Fruit fly (Drosophila melanogaster): ENCODE measurements around the gene Rcd2.

- TF ChIP-seq Hr96 (GFP tag; optimal IDR thresholded peaks at IDR 0.05) (no peak), bab1 (GFP tag; optimal IDR thresholded peaks at IDR 0.05) (no peak), CG33017 (tag; optimal IDR thresholded peaks at IDR 0.05) (no peak), kay (GFP tag; ENCODE audit: borderline replicate concordance) (no peak), CG14711 (tag; optimal IDR thresholded peaks at IDR 0.05) (no peak), CG7101 (tag; optimal IDR thresholded peaks at IDR 0.05) (no peak), Mnt (GFP tag; optimal IDR thresholded peaks at IDR 0.05) (no peak), CG1620 (GFP tag; optimal IDR thresholded peaks at IDR 0.05) (no peak), Clk (GFP tag; optimal IDR thresholded peaks at IDR 0.05) (no peak), CG7045 (GFP tag; optimal IDR thresholded peaks at IDR 0.05) (no peak), tj (GFP tag; optimal IDR thresholded peaks at IDR 0.05) (no peak), pad (GFP tag; optimal IDR thresholded peaks at IDR 0.05) (no peak), cic (GFP tag; optimal IDR thresholded peaks at IDR 0.05) (no peak)
Measured at dm6 chr3L:20565561-20566128, 25.4 kb upstream of the Rcd2 start.

All from whole organism, adult.